Worm (Caenorhabditis elegans) whole organism, L4 larva: Measurements from ENCODE around the gene gst-44.

Source experiments
- F10B5.3 ChIP-seq: sonication (generic microtip); optimal IDR thresholded peaks from 2 replicates; lab custom pipeline; 2016; ENCODE audit warnings: mild to moderate bottlenecking, missing genetic modification characterization, missing compliant biosample characterization
- F44E2.7 ChIP-seq: fragments of 200-800 bp; sonication (Bioruptor generic); IDR thresholded peaks from 2 replicates; pipeline ENCODE4 v2.1.2; 2022; ENCODE audit warnings: missing genetic modification characterization, missing compliant biosample characterization
- R02D3.7 ChIP-seq: fragments of 150-350 bp; sonication (generic microtip); optimal IDR thresholded peaks from 3 replicates; lab custom pipeline; 2014; ENCODE audit warnings: missing biosample characterization, missing genetic modification characterization
- T20F7.1 ChIP-seq: fragments of 200-800 bp; sonication (Bioruptor generic); optimal IDR thresholded peaks from 2 replicates; lab custom pipeline; 2018; ENCODE audit warnings: mild to moderate bottlenecking, missing genetic modification characterization, missing compliant biosample characterization
- T26A8.4 ChIP-seq: fragments of 200-800 bp; sonication (Bioruptor generic); IDR thresholded peaks from 2 replicates; pipeline ENCODE4 v1.3.6; 2022; ENCODE audit warnings: missing genetic modification characterization, missing compliant biosample characterization
- Y48G9A.11 ChIP-seq: fragments of 200-800 bp; sonication (Bioruptor generic); IDR thresholded peaks from 2 replicates; pipeline ENCODE4 v1.3.6; 2022; ENCODE audit warnings: missing genetic modification reagents, missing genetic modification characterization, missing compliant biosample characterization
- ZK337.2 ChIP-seq: fragments of 200-800 bp; sonication (Bioruptor generic); IDR thresholded peaks from 2 replicates; pipeline ENCODE4 v1.3.6; 2022; ENCODE audit warnings: missing genetic modification reagents, missing genetic modification characterization, missing compliant biosample characterization
- aha-1 ChIP-seq: fragments of 150-350 bp; peaks from one replicate; lab custom pipeline; 2014; ENCODE audit warnings: missing biosample characterization, missing genetic modification characterization
- ama-1 ChIP-seq: fragments of 150-350 bp; optimal IDR thresholded peaks from 2 replicates; lab custom pipeline; 2014; ENCODE audit warnings: inconsistent platforms, mixed read lengths
- arid-1 ChIP-seq: fragments of 200-800 bp; sonication (Bioruptor generic); conservative IDR thresholded peaks from 2 replicates; pipeline ENCODE4 v1.3.6; 2022; ENCODE audit warnings: missing genetic modification reagents, missing genetic modification characterization, missing compliant biosample characterization
- ceh-20 ChIP-seq: fragments of 200-800 bp; sonication (Bioruptor generic); IDR thresholded peaks from 2 replicates; pipeline ENCODE4 v1.3.6; 2022; ENCODE audit warnings: missing genetic modification reagents, missing genetic modification characterization, missing compliant biosample characterization
- ceh-32 ChIP-seq: sonication (generic microtip); optimal IDR thresholded peaks from 2 replicates; lab custom pipeline; 2016; ENCODE audit warnings: mild to moderate bottlenecking, missing genetic modification characterization, missing compliant biosample characterization; ENCODE audit not compliant: poor library complexity
- ceh-44 ChIP-seq: fragments of 200-800 bp; sonication (Bioruptor generic); IDR thresholded peaks from 2 replicates; pipeline ENCODE4 v1.3.6; 2022; ENCODE audit warnings: missing genetic modification reagents, missing genetic modification characterization, missing compliant biosample characterization
- ceh-62 ChIP-seq: sonication (generic microtip); optimal IDR thresholded peaks from 2 replicates; lab custom pipeline; 2017; ENCODE audit warnings: missing biosample characterization, missing genetic modification characterization
- ceh-82 ChIP-seq: sonication (generic microtip); optimal IDR thresholded peaks from 2 replicates; lab custom pipeline; 2017; ENCODE audit warnings: missing biosample characterization, missing genetic modification characterization
- cey-2 ChIP-seq: sonication (generic microtip); optimal IDR thresholded peaks from 3 replicates; lab custom pipeline; 2017; ENCODE audit warnings: missing genetic modification characterization, mild to moderate bottlenecking, missing compliant biosample characterization, antibody characterized with exemption, borderline replicate concordance; ENCODE audit not compliant: insufficient read depth
- daf-16 ChIP-seq, 3 experiments: sonication (generic microtip); optimal IDR thresholded peaks; 2 replicates each; lab custom pipeline; 2016 to 2017; ENCODE audit warnings: missing genetic modification characterization in 3 of 3, missing genetic modification reagents in 3 of 3, mild to moderate bottlenecking in 2 of 3, missing compliant biosample characterization in 2 of 3, missing biosample characterization in 1 of 3, moderate library complexity in 1 of 3
- dmd-6 ChIP-seq: fragments of 200-800 bp; sonication (Bioruptor generic); IDR thresholded peaks from 2 replicates; pipeline ENCODE4 v1.3.6; 2022; ENCODE audit warnings: missing genetic modification reagents, missing genetic modification characterization, missing compliant biosample characterization
- dve-1 ChIP-seq: sonication (generic microtip); optimal IDR thresholded peaks from 2 replicates; lab custom pipeline; 2017; ENCODE audit warnings: antibody characterized with exemption, mild to moderate bottlenecking, missing genetic modification characterization, missing compliant biosample characterization; ENCODE audit not compliant: insufficient read depth
- egl-27 ChIP-seq: sonication (generic microtip); optimal IDR thresholded peaks from 3 replicates; lab custom pipeline; 2017; ENCODE audit warnings: missing biosample characterization, missing genetic modification reagents, missing genetic modification characterization
- egl-43 ChIP-seq: fragments of 200-800 bp; sonication (Bioruptor generic); IDR thresholded peaks from 2 replicates; pipeline ENCODE4 v1.3.6; 2022; ENCODE audit warnings: missing genetic modification reagents, missing genetic modification characterization, missing compliant biosample characterization
- fos-1 ChIP-seq: fragments of 150-350 bp; optimal IDR thresholded peaks from 2 replicates; lab custom pipeline; 2014; ENCODE audit warnings: missing biosample characterization, missing genetic modification characterization
- gei-8 ChIP-seq: fragments of 200-800 bp; sonication (Bioruptor generic); optimal IDR thresholded peaks from 2 replicates; lab custom pipeline; 2018; ENCODE audit warnings: mild to moderate bottlenecking, missing genetic modification characterization, missing compliant biosample characterization
- hlh-11 ChIP-seq: fragments of 200-800 bp; sonication (Bioruptor generic); optimal IDR thresholded peaks from 2 replicates; lab custom pipeline; 2018; ENCODE audit warnings: mild to moderate bottlenecking, missing genetic modification characterization, missing compliant biosample characterization
- hlh-30 ChIP-seq: sonication (generic microtip); optimal IDR thresholded peaks from 2 replicates; lab custom pipeline; 2017; ENCODE audit warnings: antibody characterized with exemption, mild to moderate bottlenecking, missing genetic modification characterization, missing compliant biosample characterization; ENCODE audit not compliant: insufficient read depth
- hmg-1.1 ChIP-seq: fragments of 200-800 bp; sonication (Bioruptor generic); IDR thresholded peaks from 2 replicates; pipeline ENCODE4 v1.3.6; 2022; ENCODE audit warnings: missing genetic modification reagents, missing genetic modification characterization, missing compliant biosample characterization
- jun-1 ChIP-seq: fragments of 150-350 bp; optimal IDR thresholded peaks from 2 replicates; lab custom pipeline; 2014; ENCODE audit warnings: missing biosample characterization, missing genetic modification reagents, missing genetic modification characterization
- lim-7 ChIP-seq: fragments of 200-800 bp; sonication (Bioruptor generic); IDR thresholded peaks from 2 replicates; pipeline ENCODE4 v1.3.6; 2022; ENCODE audit warnings: missing genetic modification characterization, missing compliant biosample characterization
- lin-15B ChIP-seq: fragments of 150-350 bp; sonication (generic microtip); optimal IDR thresholded peaks from 3 replicates; lab custom pipeline; 2014; ENCODE audit warnings: missing biosample characterization, missing genetic modification characterization
- lin-29 ChIP-seq: fragments of 200-800 bp; sonication (Bioruptor generic); IDR thresholded peaks from 2 replicates; pipeline ENCODE4 v1.3.6; 2022; ENCODE audit warnings: missing genetic modification reagents, missing genetic modification characterization, missing compliant biosample characterization
- lin-38 ChIP-seq: fragments of 200-800 bp; sonication (Bioruptor generic); IDR thresholded peaks from 2 replicates; pipeline ENCODE4 v1.3.6; 2022; ENCODE audit warnings: missing genetic modification reagents, missing genetic modification characterization, missing compliant biosample characterization
- lir-3 ChIP-seq: sonication (generic microtip); optimal IDR thresholded peaks from 2 replicates; lab custom pipeline; 2016; ENCODE audit warnings: mild to moderate bottlenecking, missing genetic modification characterization, missing compliant biosample characterization
- lsy-2 ChIP-seq, 2 experiments: fragments of 150-350 bp in 1 of 2; sonication (generic microtip) in 1 of 2; optimal IDR thresholded peaks; 2 replicates each; lab custom pipeline; 2014 to 2017; ENCODE audit warnings: missing biosample characterization in 2 of 2, missing genetic modification characterization in 2 of 2
- mdt-29 ChIP-seq: fragments of 200-800 bp; sonication (Bioruptor generic); IDR thresholded peaks from 2 replicates; pipeline ENCODE4 v1.3.6; 2022; ENCODE audit warnings: missing genetic modification reagents, missing genetic modification characterization, missing compliant biosample characterization
- mep-1 ChIP-seq: fragments of 150-350 bp; sonication (generic microtip); optimal IDR thresholded peaks from 3 replicates; lab custom pipeline; 2014; ENCODE audit warnings: missing biosample characterization, missing genetic modification characterization
- mes-2 ChIP-seq: sonication (generic microtip); optimal IDR thresholded peaks from 2 replicates; lab custom pipeline; 2016; ENCODE audit warnings: missing genotype, mild to moderate bottlenecking, missing genetic modification characterization, missing compliant biosample characterization; ENCODE audit not compliant: poor library complexity, severe bottlenecking
- nhr-111 ChIP-seq: fragments of 200-800 bp; sonication (Bioruptor generic); optimal IDR thresholded peaks from 2 replicates; lab custom pipeline; 2018; ENCODE audit warnings: mild to moderate bottlenecking, missing genetic modification characterization, missing compliant biosample characterization
- nhr-77 ChIP-seq: fragments of 150-350 bp; optimal IDR thresholded peaks from 2 replicates; lab custom pipeline; 2014; ENCODE audit warnings: missing biosample characterization, missing genetic modification characterization
- php-3 ChIP-seq: fragments of 200-800 bp; sonication (Bioruptor generic); IDR thresholded peaks from 2 replicates; pipeline ENCODE4 v1.3.6; 2022; ENCODE audit warnings: missing genetic modification reagents, missing genetic modification characterization, missing compliant biosample characterization
- sdz-12 ChIP-seq: fragments of 200-800 bp; sonication (Bioruptor generic); optimal IDR thresholded peaks from 2 replicates; lab custom pipeline; 2018; ENCODE audit warnings: mild to moderate bottlenecking, missing genetic modification characterization, missing compliant biosample characterization
- snpc-1.2 ChIP-seq: fragments of 200-800 bp; sonication (Bioruptor generic); IDR thresholded peaks from 2 replicates; pipeline ENCODE4 v1.3.6; 2022; ENCODE audit warnings: missing genetic modification reagents, missing genetic modification characterization, missing compliant biosample characterization
- snpc-4 ChIP-seq: fragments of 150-350 bp; optimal IDR thresholded peaks from 2 replicates; lab custom pipeline; 2014; ENCODE audit warnings: missing biosample characterization, missing genetic modification characterization
- spr-3 ChIP-seq: fragments of 200-800 bp; sonication (Bioruptor generic); optimal IDR thresholded peaks from 2 replicates; lab custom pipeline; 2018; ENCODE audit warnings: mild to moderate bottlenecking, missing genetic modification characterization, missing compliant biosample characterization
- tra-1 ChIP-seq: fragments of 200-800 bp; sonication (Bioruptor generic); IDR thresholded peaks from 2 replicates; pipeline ENCODE4 v1.3.6; 2022; ENCODE audit warnings: missing genetic modification reagents, missing genetic modification characterization, missing compliant biosample characterization
- zag-1 ChIP-seq: fragments of 150-350 bp; optimal IDR thresholded peaks from 2 replicates; lab custom pipeline; 2014; ENCODE audit warnings: missing biosample characterization, missing genetic modification characterization
- ztf-11 ChIP-seq: fragments of 150-350 bp; optimal IDR thresholded peaks from 2 replicates; lab custom pipeline; 2014; ENCODE audit warnings: missing biosample characterization, missing genetic modification characterization
- ztf-7 ChIP-seq: fragments of 150-350 bp; optimal IDR thresholded peaks from 2 replicates; lab custom pipeline; 2014; ENCODE audit warnings: missing biosample characterization, missing genetic modification characterization

gst-44 gene

DNA sequence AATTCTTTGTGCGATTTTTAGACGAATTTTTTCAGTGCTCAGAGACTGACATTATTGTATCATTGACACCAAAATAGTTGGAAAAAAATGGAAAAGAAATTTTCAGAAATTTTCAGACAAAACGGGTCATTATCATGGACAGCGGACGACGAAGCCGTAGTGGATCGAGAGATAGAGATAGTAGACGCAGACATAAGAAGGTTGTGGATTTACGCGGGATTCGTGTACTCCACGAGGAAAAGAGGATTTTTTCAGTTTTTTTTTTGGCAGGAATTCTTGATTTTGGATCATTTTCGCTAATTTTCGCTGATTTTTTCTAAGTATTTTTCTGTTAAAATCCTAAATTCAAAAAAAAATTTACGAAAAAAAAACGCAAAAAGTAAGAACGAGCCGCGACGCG lies 23.1 kb upstream of the gst-44 start, which contains the start of gene W08G11.3:
TSS of gene W08G11.3 (plus strand) at position 107 of the 400 bp plus-strand sequence.
- TF ChIP-seq lin-38 (GFP tag; lab: Robert Waterston, UW) (0 out of 2 replicates have a peak, but pooled peaks have one; percentile 9), sdz-12 (no peak), ceh-62 (tag; lab: Kevin White, UChicago) (no peak), F44E2.7 (GFP tag; lab: Robert Waterston, UW) (no peak), dve-1 (tag; lab: Kevin White, UChicago) (peak; percentile 11), lsy-2 (tag; optimal IDR thresholded peaks at IDR 0.05; lab: Kevin White, UChicago) (no peak), jun-1 (tag; lab: Kevin White, UChicago) (no peak), mes-2 (tag; lab: Kevin White, UChicago) (no peak), ceh-44 (GFP tag; lab: Robert Waterston, UW) (no peak), F10B5.3 (peak; percentile 25), lin-29 (no peak), ztf-11 (no peak), daf-16 (GFP tag; optimal IDR thresholded peaks at IDR 0.05; lab: Kevin White, UChicago) (no peak), daf-16 (tag; optimal IDR thresholded peaks at IDR 0.05; lab: Kevin White, UChicago) (no peak), dmd-6 (GFP tag; lab: Robert Waterston, UW) (no peak), lin-15B (tag; lab: Kevin White, UChicago) (no peak), zag-1 (no peak), mdt-29 (0 out of 2 replicates have a peak, but pooled peaks have one; percentile 29), snpc-4 (tag; lab: Kevin White, UChicago) (no peak), aha-1 (tag; lab: Kevin White, UChicago) (peak; percentile 36), tra-1 (GFP tag; lab: Robert Waterston, UW) (no peak), ama-1 (lab: Kevin White, UChicago) (peak; percentile 55), hmg-1.1 (GFP tag; lab: Robert Waterston, UW) (no peak), R02D3.7 (tag; lab: Kevin White, UChicago) (peak; percentile 37), snpc-1.2 (GFP tag; lab: Robert Waterston, UW) (no peak), ceh-20 (no peak), T26A8.4 (GFP tag; lab: Robert Waterston, UW) (peak; percentile 58; the same call in 1 of the 2 replicates)

DNA sequence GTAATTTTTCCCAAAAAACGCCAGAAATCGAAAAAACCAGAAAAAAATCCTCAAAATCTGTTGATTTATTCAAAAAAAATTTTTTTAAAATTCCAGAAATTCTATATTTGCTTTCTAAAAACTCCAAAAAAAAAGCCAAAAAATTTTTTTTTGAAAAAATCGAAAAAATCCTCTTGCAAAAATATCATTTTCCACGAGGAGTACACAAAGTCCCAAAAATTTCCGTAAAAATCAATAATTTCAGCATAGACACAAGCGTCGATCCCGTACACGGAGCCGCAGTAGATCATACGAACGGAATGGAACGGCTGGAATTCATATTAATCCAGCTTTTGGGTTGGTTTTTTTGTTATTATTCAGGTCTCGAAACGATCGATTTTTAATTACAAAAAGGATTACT lies 22.5 kb upstream of the gst-44 start:
- TF ChIP-seq spr-3 (GFP tag; lab: Kevin White, UChicago): no peak

DNA sequence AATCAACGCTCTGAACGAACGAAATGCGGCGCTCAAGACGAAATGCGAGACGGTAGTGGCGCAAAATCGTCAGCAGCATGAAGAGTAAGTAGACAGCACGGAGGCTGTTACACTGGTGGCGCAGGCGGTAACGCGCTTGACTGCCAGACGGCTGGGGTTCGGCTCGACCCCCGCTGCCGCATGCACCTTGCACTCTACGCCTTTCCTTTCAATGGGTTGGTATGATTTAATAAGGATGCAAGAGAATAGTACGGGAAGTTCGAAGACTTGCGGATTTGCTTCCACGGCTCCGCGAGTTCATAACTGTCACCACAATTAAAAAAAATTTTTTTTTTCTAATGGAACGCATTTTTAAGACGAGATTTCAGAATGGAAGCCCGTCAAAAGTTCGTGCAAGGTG lies 20.7 kb upstream of the gst-44 start:
- TF ChIP-seq nhr-111 (peak; percentile 76), cey-2 (tag; lab: Kevin White, UChicago) (no peak), ZK337.2 (GFP tag; lab: Robert Waterston, UW) (peak; percentile 83), ceh-20 (peak; percentile 85), ztf-7 (tag; lab: Kevin White, UChicago) (peak; percentile 51), hlh-11 (tag; lab: Kevin White, UChicago) (peak; percentile 68), aha-1 (tag; lab: Kevin White, UChicago) (peak; percentile 98), mep-1 (tag; lab: Kevin White, UChicago) (peak; percentile 91), hlh-30 (tag; lab: Kevin White, UChicago) (peak; percentile 69), lim-7 (peak; percentile 90), egl-27 (tag; lab: Kevin White, UChicago) (no peak), ceh-32 (peak; percentile 9), fos-1 (tag; lab: Kevin White, UChicago) (no peak), tra-1 (GFP tag; lab: Robert Waterston, UW) (peak; percentile 88), ceh-82 (no peak), T26A8.4 (GFP tag; lab: Robert Waterston, UW) (peak; percentile 87), Y48G9A.11 (peak; percentile 80), nhr-77 (tag; lab: Kevin White, UChicago) (no peak), lir-3 (peak; percentile 80), R02D3.7 (tag; lab: Kevin White, UChicago) (no peak), arid-1 (GFP tag; lab: Robert Waterston, UW) (peak; percentile 81; the same call in 1 of the 2 replicates), egl-43 (GFP tag; lab: Robert Waterston, UW) (peak; percentile 96), dve-1 (tag; lab: Kevin White, UChicago) (peak; percentile 78), gei-8 (GFP tag; lab: Kevin White, UChicago) (peak; percentile 66), T20F7.1 (GFP tag; lab: Kevin White, UChicago) (no peak), php-3 (GFP tag; lab: Robert Waterston, UW) (peak; percentile 80)
